Fruit fly (Drosophila melanogaster) whole organism, embryonic: ENCODE data around the gene HDAC6.

Experiments used
- Adf1 ChIP-seq: fragments of 200-800 bp; sonication (Bioruptor generic); IDR thresholded peaks from 2 replicates; pipeline ENCODE4 v1.3.6; 2022; ENCODE audit warnings: missing biosample characterization, missing genetic modification characterization
- Blimp-1 ChIP-seq: fragments of 200-800 bp; sonication (Bioruptor generic); optimal IDR thresholded peaks from 3 replicates; lab custom pipeline; 2018; ENCODE audit warnings: missing biosample characterization, missing genetic modification characterization, mild to moderate bottlenecking, moderate library complexity, missing genetic modification reagents
- CG10267 ChIP-seq: fragments of 200-800 bp; sonication (Bioruptor generic); optimal IDR thresholded peaks from 2 replicates; lab custom pipeline; 2018; ENCODE audit warnings: missing biosample characterization, mild to moderate bottlenecking, missing genetic modification characterization, moderate library complexity
- CG11696 ChIP-seq: fragments of 200-800 bp; sonication (Bioruptor generic); IDR thresholded peaks from 2 replicates; pipeline ENCODE4 v1.3.6; 2022; ENCODE audit warnings: missing biosample characterization, missing genetic modification characterization
- CG11723 ChIP-seq: fragments of 200-800 bp; sonication (Bioruptor generic); optimal IDR thresholded peaks from 2 replicates; lab custom pipeline; 2017; ENCODE audit warnings: missing biosample characterization, mild to moderate bottlenecking, missing genetic modification characterization
- CG1233 ChIP-seq: fragments of 200-800 bp; sonication (Bioruptor generic); optimal IDR thresholded peaks from 4 replicates; lab custom pipeline; 2018; ENCODE audit warnings: missing biosample characterization, mild to moderate bottlenecking, missing genetic modification characterization
- CG12391 ChIP-seq: fragments of 200-800 bp; sonication (Bioruptor generic); optimal IDR thresholded peaks from 3 replicates; lab custom pipeline; 2018; ENCODE audit warnings: missing biosample characterization, mild to moderate bottlenecking, missing genetic modification characterization, moderate library complexity
- CG15011 ChIP-seq: fragments of 200-800 bp; sonication (Bioruptor generic); optimal IDR thresholded peaks from 3 replicates; lab custom pipeline; 2018; ENCODE audit warnings: missing biosample characterization, mild to moderate bottlenecking, missing genetic modification characterization
- CG15269 ChIP-seq: fragments of 200-800 bp; sonication (Bioruptor generic); optimal IDR thresholded peaks from 2 replicates; lab custom pipeline; 2018; ENCODE audit warnings: missing biosample characterization, mild to moderate bottlenecking, missing genetic modification characterization, moderate library complexity
- CG15696 ChIP-seq: fragments of 200-800 bp; sonication (Bioruptor generic); optimal IDR thresholded peaks from 2 replicates; lab custom pipeline; 2019; ENCODE audit warnings: missing biosample characterization, mild to moderate bottlenecking, missing genetic modification characterization, moderate library complexity
- CG17328 ChIP-seq: fragments of 200-800 bp; sonication (Bioruptor generic); IDR thresholded peaks from 2 replicates; pipeline ENCODE4 v1.3.6; 2022; ENCODE audit warnings: missing biosample characterization, missing genetic modification characterization
- CG17385 ChIP-seq: fragments of 200-800 bp; sonication (Bioruptor generic); optimal IDR thresholded peaks from 3 replicates; lab custom pipeline; 2018; ENCODE audit warnings: missing biosample characterization, mild to moderate bottlenecking, missing genetic modification characterization
- CG18476 ChIP-seq: fragments of 200-800 bp; sonication (Bioruptor generic); optimal IDR thresholded peaks from 2 replicates; lab custom pipeline; 2016; ENCODE audit warnings: missing biosample characterization, mild to moderate bottlenecking, missing genetic modification characterization
- CG2120 ChIP-seq: fragments of 200-800 bp; sonication (Bioruptor generic); optimal IDR thresholded peaks from 3 replicates; lab custom pipeline; 2016; ENCODE audit warnings: missing biosample characterization, missing genetic modification characterization
- CG31441 ChIP-seq: fragments of 200-800 bp; sonication (Bioruptor generic); IDR thresholded peaks from 2 replicates; pipeline ENCODE4 v1.3.6; 2022; ENCODE audit warnings: missing biosample characterization, missing genetic modification characterization
- CG3838 ChIP-seq: fragments of 200-800 bp; sonication (Bioruptor generic); optimal IDR thresholded peaks from 3 replicates; lab custom pipeline; 2016; ENCODE audit warnings: missing biosample characterization, missing genetic modification characterization
- CG6654 ChIP-seq: fragments of 200-800 bp; sonication (Bioruptor generic); optimal IDR thresholded peaks from 2 replicates; lab custom pipeline; 2017; ENCODE audit warnings: missing biosample characterization, mild to moderate bottlenecking, missing genetic modification characterization
- CG6813 ChIP-seq: fragments of 200-800 bp; sonication (Bioruptor generic); optimal IDR thresholded peaks from 2 replicates; lab custom pipeline; 2017; ENCODE audit warnings: missing biosample characterization, missing genetic modification characterization, mild to moderate bottlenecking, moderate library complexity, missing genetic modification reagents
- CG6854 ChIP-seq: fragments of 200-800 bp; sonication (Bioruptor generic); optimal IDR thresholded peaks from 3 replicates; lab custom pipeline; 2017; ENCODE audit warnings: missing biosample characterization, mild to moderate bottlenecking, missing genetic modification characterization
- CG7357 ChIP-seq: fragments of 200-800 bp; sonication (Bioruptor generic); IDR thresholded peaks from 3 replicates; pipeline ENCODE4 v1.3.6; 2022; ENCODE audit warnings: missing biosample characterization, missing genetic modification characterization
- CG8290 ChIP-seq, 3 experiments: fragments of 200-800 bp; sonication (Bioruptor generic); optimal IDR thresholded peaks; 2 replicates each; lab custom pipeline; 2016 to 2019; ENCODE audit warnings: missing biosample characterization in 3 of 3, missing genetic modification characterization in 3 of 3, mild to moderate bottlenecking in 2 of 3, moderate library complexity in 1 of 3
- CG9817 ChIP-seq: fragments of 200-800 bp; sonication (Bioruptor generic); optimal IDR thresholded peaks from 2 replicates; lab custom pipeline; 2018; ENCODE audit warnings: missing biosample characterization, mild to moderate bottlenecking, missing genetic modification characterization, moderate library complexity
- Chrac-16 ChIP-seq: fragments of 200-800 bp; sonication (Bioruptor generic); optimal IDR thresholded peaks from 3 replicates; lab custom pipeline; 2016; ENCODE audit warnings: missing biosample characterization, missing genetic modification characterization
- D ChIP-seq, 2 experiments: fragments of 200-800 bp in 1 of 2; fragments of >200 bp in 1 of 2; sonication (Bioruptor generic) in 1 of 2; optimal IDR thresholded peaks; 2 replicates in 1 of 2; 3 replicates in 1 of 2; lab custom pipeline; 2017; ENCODE audit warnings: mild to moderate bottlenecking in 1 of 2, missing biosample characterization in 1 of 2, missing genetic modification characterization in 1 of 2, missing genetic modification reagents in 1 of 2
- Dref ChIP-seq: fragments of 200-800 bp; sonication (Bioruptor generic); IDR thresholded peaks from 2 replicates; pipeline ENCODE4 v1.3.6; 2022; ENCODE audit warnings: missing biosample characterization, missing genetic modification characterization
- ERR ChIP-seq: fragments of 200-800 bp; sonication (Bioruptor generic); optimal IDR thresholded peaks from 2 replicates; lab custom pipeline; 2016; ENCODE audit warnings: missing biosample characterization, missing genetic modification characterization
- Ets65A ChIP-seq: fragments of 200-800 bp; sonication (Bioruptor generic); peaks from one replicate; lab custom pipeline; 2016; ENCODE audit warnings: missing biosample characterization, missing genetic modification characterization
- Mes4 ChIP-seq: fragments of 200-800 bp; sonication (Bioruptor generic); optimal IDR thresholded peaks from 2 replicates; lab custom pipeline; 2016; ENCODE audit warnings: missing biosample characterization, missing genetic modification characterization
- NC2α ChIP-seq: fragments of 200-800 bp; sonication (Bioruptor generic); optimal IDR thresholded peaks from 2 replicates; lab custom pipeline; 2016; ENCODE audit warnings: missing biosample characterization, missing genetic modification characterization
- Nf-YB ChIP-seq: fragments of 200-800 bp; sonication (Bioruptor generic); optimal IDR thresholded peaks from 3 replicates; lab custom pipeline; 2019; ENCODE audit warnings: missing biosample characterization, mild to moderate bottlenecking, missing genetic modification characterization, moderate library complexity
- NfI ChIP-seq: fragments of 200-800 bp; sonication (Bioruptor generic); optimal IDR thresholded peaks from 3 replicates; lab custom pipeline; 2018; ENCODE audit warnings: missing biosample characterization, mild to moderate bottlenecking, missing genetic modification characterization, moderate library complexity
- Oli ChIP-seq: fragments of 200-800 bp; sonication (Bioruptor generic); optimal IDR thresholded peaks from 2 replicates; lab custom pipeline; 2018; ENCODE audit warnings: missing biosample characterization, mild to moderate bottlenecking, missing genetic modification characterization, moderate library complexity
- Sox100B ChIP-seq: fragments of 200-800 bp; sonication (Bioruptor generic); optimal IDR thresholded peaks from 3 replicates; lab custom pipeline; 2018; ENCODE audit warnings: missing biosample characterization, mild to moderate bottlenecking, missing genetic modification characterization
- Xbp1 ChIP-seq: fragments of 200-800 bp; sonication (Bioruptor generic); optimal IDR thresholded peaks from 3 replicates; lab custom pipeline; 2016; ENCODE audit warnings: missing biosample characterization, mild to moderate bottlenecking, missing genetic modification characterization
- al ChIP-seq: fragments of 200-800 bp; sonication (Bioruptor generic); IDR thresholded peaks from 2 replicates; pipeline ENCODE4 v1.3.6; 2022; ENCODE audit warnings: missing biosample characterization, missing genetic modification characterization
- bcd ChIP-seq: fragments of 200-800 bp; sonication (Bioruptor generic); optimal IDR thresholded peaks from 2 replicates; lab custom pipeline; 2017; ENCODE audit warnings: missing biosample characterization, mild to moderate bottlenecking, missing genetic modification characterization
- corto ChIP-seq: fragments of 200-800 bp; sonication (Bioruptor generic); optimal IDR thresholded peaks from 2 replicates; lab custom pipeline; 2016; ENCODE audit warnings: missing biosample characterization, mild to moderate bottlenecking, missing genetic modification characterization, moderate library complexity
- dysf ChIP-seq: fragments of 200-800 bp; sonication (Bioruptor generic); IDR thresholded peaks from 3 replicates; pipeline ENCODE4 v1.3.6; 2022; ENCODE audit warnings: missing biosample characterization, missing genetic modification characterization
- gcm ChIP-seq: fragments of 200-800 bp; sonication (Bioruptor generic); optimal IDR thresholded peaks from 2 replicates; lab custom pipeline; 2019; ENCODE audit warnings: missing biosample characterization, mild to moderate bottlenecking, missing genetic modification characterization, moderate library complexity
- luna ChIP-seq: fragments of 200-800 bp; sonication (Bioruptor generic); optimal IDR thresholded peaks from 2 replicates; lab custom pipeline; 2016; ENCODE audit warnings: missing biosample characterization, missing genetic modification characterization
- nmo ChIP-seq: fragments of 200-800 bp; sonication (Bioruptor generic); optimal IDR thresholded peaks from 2 replicates; lab custom pipeline; 2018; ENCODE audit warnings: missing biosample characterization, mild to moderate bottlenecking, missing genetic modification characterization, moderate library complexity
- sens-2 ChIP-seq: fragments of 200-800 bp; sonication (Bioruptor generic); IDR thresholded peaks from 2 replicates; pipeline ENCODE4 v1.3.6; 2022; ENCODE audit warnings: missing biosample characterization, missing genetic modification characterization
- sug ChIP-seq: fragments of 200-800 bp; optimal IDR thresholded peaks from 2 replicates; lab custom pipeline; 2019; ENCODE audit warnings: missing biosample characterization, mild to moderate bottlenecking, missing genetic modification characterization, moderate library complexity
- tap ChIP-seq: fragments of 200-800 bp; optimal IDR thresholded peaks from 3 replicates; lab custom pipeline; 2019; ENCODE audit warnings: missing biosample characterization, mild to moderate bottlenecking, missing genetic modification characterization, moderate library complexity
- unpg ChIP-seq: fragments of 200-800 bp; sonication (Bioruptor generic); optimal IDR thresholded peaks from 3 replicates; lab custom pipeline; 2018; ENCODE audit warnings: missing biosample characterization, mild to moderate bottlenecking, missing genetic modification characterization, moderate library complexity
- zen ChIP-seq: fragments of 200-800 bp; sonication (Bioruptor generic); optimal IDR thresholded peaks from 3 replicates; lab custom pipeline; 2018; ENCODE audit warnings: missing biosample characterization, mild to moderate bottlenecking, missing genetic modification characterization, moderate library complexity
- zfh1 ChIP-seq: fragments of 200-800 bp; sonication (Bioruptor generic); IDR thresholded peaks from 3 replicates; pipeline ENCODE4 v1.3.6; 2022; ENCODE audit warnings: missing biosample characterization, missing genetic modification characterization

Gene HDAC6

DNA sequence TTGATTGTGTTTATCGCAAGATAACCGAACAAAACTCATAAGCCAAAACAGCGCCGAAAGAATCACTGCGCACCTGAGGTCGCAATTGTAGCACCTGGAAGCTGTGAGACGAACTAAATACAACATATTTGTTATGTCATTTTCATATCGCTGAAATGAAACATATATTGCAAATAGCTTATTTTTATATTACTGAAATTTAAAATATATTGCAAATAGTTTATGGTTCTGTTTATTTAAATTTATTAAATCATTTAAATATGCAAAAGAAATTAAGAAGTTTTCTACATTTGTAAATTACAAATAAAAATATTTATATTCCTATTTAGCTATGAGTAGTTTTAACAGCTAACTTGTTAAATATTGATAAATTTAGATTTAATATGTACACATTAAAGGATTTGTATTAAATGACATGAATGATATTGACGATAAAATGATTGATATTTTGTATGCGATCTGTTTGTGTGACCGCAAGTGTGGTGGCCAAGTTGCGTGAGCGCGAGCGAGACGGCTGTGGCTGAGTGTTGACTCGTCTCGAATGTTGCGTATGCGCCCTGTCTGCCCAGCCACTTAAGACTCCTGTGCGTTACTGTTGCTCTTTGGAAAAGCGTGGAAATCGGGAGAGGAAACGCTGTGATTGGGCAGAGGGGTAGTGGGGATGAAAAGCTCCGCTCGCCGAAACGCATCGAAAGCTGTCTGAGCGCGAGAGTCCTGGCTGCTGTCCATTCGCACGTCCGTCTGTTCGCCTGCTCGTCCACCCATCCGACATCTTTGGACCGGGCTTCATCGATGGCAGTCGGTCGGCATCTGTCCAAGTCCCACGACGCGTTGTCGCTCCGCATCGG is 35.9 kb upstream of the HDAC6 start, which contains the start of gene gce (continued):
- TF ChIP-seq Adf1 (GFP tag; lab: Robert Waterston, UW), result no peak
- peak; percentile 71; the same call in 2 of the 3 replicates for TF ChIP-seq dysf (GFP tag; lab: Robert Waterston, UW)
- peak; percentile 50 for TF ChIP-seq CG2120 (GFP tag; lab: Kevin White, UChicago)
- TF ChIP-seq CG17385 (GFP tag; lab: Kevin White, UChicago), result peak; percentile 65
- peak; percentile 78 for TF ChIP-seq CG15269 (tag; lab: Kevin White, UChicago)
- peak; percentile 16 for TF ChIP-seq tap (tag; lab: Kevin White, UChicago)
- TF ChIP-seq ERR (GFP tag; lab: Kevin White, UChicago), result no peak
- TF ChIP-seq CG11723 (GFP tag; lab: Kevin White, UChicago), result peak; percentile 13
- peak; percentile 12 for TF ChIP-seq CG6813 (GFP tag; lab: Kevin White, UChicago)
- no peak for TF ChIP-seq CG15696
- no peak for TF ChIP-seq CG8290 (GFP tag; optimal IDR thresholded peaks at IDR 0.05; lab: Kevin White, UChicago)
- TF ChIP-seq CG8290 (tag; optimal IDR thresholded peaks at IDR 0.05; lab: Kevin White, UChicago), result peak in 1 of 2 experiments; percentile 65
- TF ChIP-seq CG15011 (GFP tag; lab: Kevin White, UChicago), result peak; percentile 34
- TF ChIP-seq Nf-YB (GFP tag; lab: Kevin White, UChicago), result peak; percentile 44
- TF ChIP-seq nmo (GFP tag; lab: Kevin White, UChicago), result peak; percentile 64
- TF ChIP-seq Mes4 (GFP tag; lab: Kevin White, UChicago), result no peak
- no peak for TF ChIP-seq Ets65A (GFP tag; lab: Kevin White, UChicago)
- peak; percentile 35 for TF ChIP-seq unpg (GFP tag; lab: Kevin White, UChicago)
- no peak for TF ChIP-seq zen (tag; lab: Kevin White, UChicago)
- TF ChIP-seq NfI (GFP tag; lab: Kevin White, UChicago), result peak; percentile 49
- TF ChIP-seq CG17328, result no peak; the same call in 1 of the 2 replicates
- TF ChIP-seq sug (tag; lab: Kevin White, UChicago), result peak; percentile 62
- TF ChIP-seq zfh1 (GFP tag; lab: Robert Waterston, UW), result no peak
- TF ChIP-seq Blimp-1, result peak; percentile 2
- no peak for TF ChIP-seq NC2α
- TF ChIP-seq corto (GFP tag; lab: Kevin White, UChicago), result no peak
- no peak for TF ChIP-seq luna
- no peak for TF ChIP-seq CG7357 (GFP tag; lab: Robert Waterston, UW)
- peak; percentile 73 for TF ChIP-seq Sox100B
- peak; percentile 46 for TF ChIP-seq CG6854 (GFP tag; lab: Kevin White, UChicago)
- TF ChIP-seq Dref (GFP tag; lab: Robert Waterston, UW), result no peak
- TF ChIP-seq CG3838 (GFP tag; lab: Kevin White, UChicago), result no peak
- peak; percentile 71 for TF ChIP-seq CG11696
- TF ChIP-seq CG1233 (GFP tag; lab: Kevin White, UChicago), result peak; percentile 40
- TF ChIP-seq CG18476 (GFP tag; lab: Kevin White, UChicago), result no peak
- TF ChIP-seq CG6654 (GFP tag; lab: Kevin White, UChicago), result peak; percentile 22
- peak; percentile 43 for TF ChIP-seq gcm
- peak; percentile 27 for TF ChIP-seq Xbp1
- peak; percentile 71 for TF ChIP-seq CG31441 (GFP tag; lab: Robert Waterston, UW)
- peak; percentile 59 for TF ChIP-seq Oli (tag; lab: Kevin White, UChicago)
- no peak for TF ChIP-seq sens-2 (GFP tag; lab: Robert Waterston, UW)
- TF ChIP-seq CG12391 (tag; lab: Kevin White, UChicago), result peak; percentile 66
- TF ChIP-seq al, result 0 out of 2 replicates have a peak, but pooled peaks have one; percentile 12
- peak; percentile 49 for TF ChIP-seq bcd
- peak; percentile 44 for TF ChIP-seq CG10267
- TF ChIP-seq D (optimal IDR thresholded peaks at IDR 0.05; lab: Kevin White, UChicago), result no peak
- no peak for TF ChIP-seq D (GFP tag; optimal IDR thresholded peaks at IDR 0.05; lab: Kevin White, UChicago)
- TF ChIP-seq CG9817, result peak; percentile 25
- peak; percentile 5 for TF ChIP-seq Chrac-16 (GFP tag; lab: Kevin White, UChicago)
